Worm (Caenorhabditis elegans) whole organism, midembryonic: ENCODE results near the gene miz-1.

Experiments
- T22C8.4 ChIP-seq: fragments of 200-800 bp; sonication (Bioruptor generic); IDR thresholded peaks from 2 replicates; pipeline ENCODE4 v1.3.6; 2022; ENCODE audit warnings: missing genetic modification characterization, missing compliant biosample characterization
- cog-1 ChIP-seq: sonication (generic microtip); optimal IDR thresholded peaks from 2 replicates; lab custom pipeline; 2016; ENCODE audit warnings: missing genetic modification characterization, missing compliant biosample characterization
- flt-1 ChIP-seq: fragments of 200-800 bp; sonication (Bioruptor generic); IDR thresholded peaks from 2 replicates; pipeline ENCODE4 v1.3.6; 2022; ENCODE audit warnings: missing genetic modification characterization, missing compliant biosample characterization
- klf-2 ChIP-seq: fragments of 200-800 bp; sonication (Bioruptor generic); conservative IDR thresholded peaks from 2 replicates; pipeline ENCODE4 v1.3.6; 2022; ENCODE audit warnings: missing genetic modification reagents, missing genetic modification characterization, missing compliant biosample characterization
- med-1 ChIP-seq: sonication (generic microtip); optimal IDR thresholded peaks from 2 replicates; lab custom pipeline; 2017; ENCODE audit warnings: missing genetic modification characterization, mild to moderate bottlenecking, missing compliant biosample characterization, antibody characterized with exemption, missing genetic modification reagents; ENCODE audit not compliant: insufficient read depth
- ref-1 ChIP-seq: fragments of 200-800 bp; sonication (Bioruptor generic); conservative IDR thresholded peaks from 2 replicates; pipeline ENCODE4 v1.3.6; 2022; ENCODE audit warnings: missing genetic modification reagents, missing genetic modification characterization, missing compliant biosample characterization
- tab-1 ChIP-seq: fragments of 200-800 bp; sonication (Bioruptor generic); IDR thresholded peaks from 2 replicates; pipeline ENCODE4 v1.3.6; 2022; ENCODE audit warnings: missing genetic modification characterization, missing compliant biosample characterization
- ztf-23 ChIP-seq: fragments of 200-800 bp; sonication (Bioruptor generic); IDR thresholded peaks from 2 replicates; pipeline ENCODE4 v1.3.6; 2022; ENCODE audit warnings: missing genetic modification reagents, missing genetic modification characterization, missing compliant biosample characterization
- ztf-29 ChIP-seq: fragments of 200-800 bp; sonication (Bioruptor generic); IDR thresholded peaks from 2 replicates; pipeline ENCODE4 v1.3.6; 2022; ENCODE audit warnings: missing genetic modification reagents, missing genetic modification characterization, missing compliant biosample characterization

Gene miz-1

ce11 chrIV:10798604-10799003, 13.6 kb upstream of the miz-1 start:
- TF ChIP-seq ref-1 (GFP tag; lab: Robert Waterston, UW), result no peak
- TF ChIP-seq med-1 (GFP tag; lab: Kevin White, UChicago), result no peak
- TF ChIP-seq cog-1 (tag; lab: Kevin White, UChicago), result no peak
- no peak for TF ChIP-seq klf-2 (GFP tag; lab: Robert Waterston, UW)
- TF ChIP-seq T22C8.4, result no peak
- no peak for TF ChIP-seq flt-1
- TF ChIP-seq ztf-29 (GFP tag; lab: Robert Waterston, UW), result no peak
- TF ChIP-seq tab-1 (GFP tag; lab: Robert Waterston, UW), result no peak
- no peak for TF ChIP-seq ztf-23 (GFP tag; lab: Robert Waterston, UW)

ce11 chrIV:10799354-10799753, 12.8 kb upstream of the miz-1 start, which contains the start of gene zipt-2.1:
zipt-2.1 (plus strand) TSS chrIV:10799654.
- TF ChIP-seq klf-2 (GFP tag; lab: Robert Waterston, UW) (no peak), cog-1 (tag; lab: Kevin White, UChicago) (no peak), ztf-23 (GFP tag; lab: Robert Waterston, UW) (no peak), flt-1 (no peak), ztf-29 (GFP tag; lab: Robert Waterston, UW) (no peak), ref-1 (GFP tag; lab: Robert Waterston, UW) (no peak), tab-1 (GFP tag; lab: Robert Waterston, UW) (no peak), T22C8.4 (no peak), med-1 (GFP tag; lab: Kevin White, UChicago) (no peak)

ce11 chrIV:10803973-10804372, 8.2 kb upstream of the miz-1 start:
- TF ChIP-seq ref-1 (GFP tag; lab: Robert Waterston, UW) (no peak), tab-1 (GFP tag; lab: Robert Waterston, UW) (no peak), ztf-29 (GFP tag; lab: Robert Waterston, UW) (no peak), cog-1 (tag; lab: Kevin White, UChicago) (no peak), klf-2 (GFP tag; lab: Robert Waterston, UW) (no peak), T22C8.4 (no peak), ztf-23 (GFP tag; lab: Robert Waterston, UW) (no peak), med-1 (GFP tag; lab: Kevin White, UChicago) (no peak), flt-1 (no peak)

ce11 chrIV:10810820-10811219, 1.4 kb upstream of the miz-1 start:
- TF ChIP-seq tab-1 (GFP tag; lab: Robert Waterston, UW) (no peak), klf-2 (GFP tag; lab: Robert Waterston, UW) (no peak), ztf-23 (GFP tag; lab: Robert Waterston, UW) (no peak), flt-1 (no peak), T22C8.4 (no peak), med-1 (GFP tag; lab: Kevin White, UChicago) (no peak), ztf-29 (GFP tag; lab: Robert Waterston, UW) (no peak), ref-1 (GFP tag; lab: Robert Waterston, UW) (no peak), cog-1 (tag; lab: Kevin White, UChicago) (no peak)

ce11 chrIV:10811388-10811787, 811 bp upstream of the miz-1 start:
- TF ChIP-seq ref-1 (GFP tag; lab: Robert Waterston, UW), result no peak
- TF ChIP-seq ztf-29 (GFP tag; lab: Robert Waterston, UW), result no peak
- no peak for TF ChIP-seq klf-2 (GFP tag; lab: Robert Waterston, UW)
- TF ChIP-seq med-1 (GFP tag; lab: Kevin White, UChicago), result no peak
- no peak for TF ChIP-seq flt-1
- TF ChIP-seq cog-1 (tag; lab: Kevin White, UChicago), result no peak
- no peak for TF ChIP-seq tab-1 (GFP tag; lab: Robert Waterston, UW)
- no peak for TF ChIP-seq T22C8.4
- TF ChIP-seq ztf-23 (GFP tag; lab: Robert Waterston, UW), result no peak

ce11 chrIV:10815950-10816349, 3.8 kb downstream of the miz-1 start:
- TF ChIP-seq klf-2 (GFP tag; lab: Robert Waterston, UW), result no peak
- no peak for TF ChIP-seq ref-1 (GFP tag; lab: Robert Waterston, UW)
- no peak for TF ChIP-seq ztf-29 (GFP tag; lab: Robert Waterston, UW)
- no peak for TF ChIP-seq ztf-23 (GFP tag; lab: Robert Waterston, UW)
- no peak for TF ChIP-seq T22C8.4
- no peak for TF ChIP-seq tab-1 (GFP tag; lab: Robert Waterston, UW)
- TF ChIP-seq med-1 (GFP tag; lab: Kevin White, UChicago), result no peak
- no peak for TF ChIP-seq cog-1 (tag; lab: Kevin White, UChicago)
- TF ChIP-seq flt-1, result no peak

ce11 chrIV:10817030-10817429, 4.8 kb downstream of the miz-1 start:
- TF ChIP-seq cog-1 (tag; lab: Kevin White, UChicago) (peak; percentile 58), T22C8.4 (no peak), ztf-23 (GFP tag; lab: Robert Waterston, UW) (0 out of 2 replicates have a peak, but pooled peaks have one; percentile 33), tab-1 (GFP tag; lab: Robert Waterston, UW) (peak; percentile 74), klf-2 (GFP tag; lab: Robert Waterston, UW) (no peak), ref-1 (GFP tag; lab: Robert Waterston, UW) (no peak), med-1 (GFP tag; lab: Kevin White, UChicago) (no peak), flt-1 (peak; percentile 54; the same call in 1 of the 2 replicates), ztf-29 (GFP tag; lab: Robert Waterston, UW) (no peak; the same call in 1 of the 2 replicates)

ce11 chrIV:10819049-10819448, 6.8 kb downstream of the miz-1 start:
- TF ChIP-seq ztf-23 (GFP tag; lab: Robert Waterston, UW), result no peak
- TF ChIP-seq klf-2 (GFP tag; lab: Robert Waterston, UW), result 0 out of 2 replicates have a peak, but pooled peaks have one; percentile 15

ce11 chrIV:10820114-10820513, 7.9 kb downstream of the miz-1 start:
- TF ChIP-seq ztf-29 (GFP tag; lab: Robert Waterston, UW) (no peak), ref-1 (GFP tag; lab: Robert Waterston, UW) (no peak), flt-1 (no peak), cog-1 (tag; lab: Kevin White, UChicago) (no peak), klf-2 (GFP tag; lab: Robert Waterston, UW) (no peak), tab-1 (GFP tag; lab: Robert Waterston, UW) (no peak), T22C8.4 (no peak)
